Worm (Caenorhabditis elegans) whole organism, mixed stage, embryonic: Measurements from ENCODE around the gene lbp-7.
"Not testable (repeated sequence)": the region's sequence is repeated elsewhere in the genome, so short reads cannot be mapped to it uniquely, and the experiment has no call there.

Experiments
- blmp-1 ChIP-seq: fragments of 150-350 bp; optimal IDR thresholded peaks from 2 replicates; lab custom pipeline; 2014; ENCODE audit warnings: missing biosample characterization, missing genetic modification characterization
- ces-1 ChIP-seq: fragments of 150-350 bp; optimal IDR thresholded peaks from 2 replicates; lab custom pipeline; 2014; ENCODE audit warnings: missing biosample characterization, missing genetic modification reagents, missing genetic modification characterization
- elt-1 ChIP-seq: sonication (generic microtip); optimal IDR thresholded peaks from 2 replicates; lab custom pipeline; 2017; ENCODE audit warnings: missing genetic modification characterization, mild to moderate bottlenecking, missing compliant biosample characterization, antibody characterized with exemption, moderate library complexity, borderline replicate concordance; ENCODE audit not compliant: insufficient read depth
- lin-13 ChIP-seq: fragments of 150-350 bp; optimal IDR thresholded peaks from 2 replicates; lab custom pipeline; 2014; ENCODE audit warnings: missing biosample characterization, missing genetic modification characterization
- lsy-2 ChIP-seq: fragments of 150-350 bp; optimal IDR thresholded peaks from 2 replicates; lab custom pipeline; 2014; ENCODE audit warnings: missing biosample characterization, missing genetic modification characterization
- mab-5 ChIP-seq: fragments of 150-350 bp; optimal IDR thresholded peaks from 2 replicates; lab custom pipeline; 2014; ENCODE audit warnings: missing biosample characterization, missing genetic modification characterization
- nhr-12 ChIP-seq: fragments of 150-350 bp; optimal IDR thresholded peaks from 2 replicates; lab custom pipeline; 2014; ENCODE audit warnings: missing biosample characterization, missing genetic modification characterization
- unc-62 ChIP-seq: fragments of 150-350 bp; optimal IDR thresholded peaks from 2 replicates; lab custom pipeline; 2014; ENCODE audit warnings: missing biosample characterization, missing genetic modification reagents, missing genetic modification characterization

ce11 chrV:13868886-13869285, 10.5 kb upstream of the lbp-7 start:
- not testable (repeated sequence) for TF ChIP-seq ces-1 (GFP tag; lab: Kevin White, UChicago); lsy-2; elt-1 (tag; lab: Kevin White, UChicago); unc-62 (GFP tag; lab: Kevin White, UChicago); lin-13 (tag; lab: Kevin White, UChicago); nhr-12 (tag; lab: Kevin White, UChicago); blmp-1 (tag; lab: Kevin White, UChicago); mab-5 (tag; lab: Kevin White, UChicago)
